Worm (Caenorhabditis elegans): Measurements from ENCODE around the gene Y45F3A.1.

The Y45F3A.1 gene

ce11 chrIII:10561904-10562303 lies at the start of gene Y45F3A.1:
Y45F3A.1 (minus strand) TSS chrIII:10561915.
- no peak for TF ChIP-seq zip-8 (tag; optimal IDR thresholded peaks at IDR 0.05)
- TF ChIP-seq unc-120 (tag; optimal IDR thresholded peaks at IDR 0.05; ENCODE audit: poor library complexity, severe bottlenecking), result no peak
- TF ChIP-seq hlh-1 (tag; optimal IDR thresholded peaks at IDR 0.05), result no peak
- TF ChIP-seq bed-3 (GFP tag; optimal IDR thresholded peaks at IDR 0.05), result no peak
- no peak for TF ChIP-seq drap-1 (GFP tag; optimal IDR thresholded peaks at IDR 0.05)
- TF ChIP-seq flh-1 (GFP tag; optimal IDR thresholded peaks at IDR 0.05), result no peak
- no peak for TF ChIP-seq ceh-43 (GFP tag; optimal IDR thresholded peaks at IDR 0.05)
- no peak for TF ChIP-seq sem-2 (GFP tag; optimal IDR thresholded peaks at IDR 0.05)
- TF ChIP-seq blmp-1 (tag; optimal IDR thresholded peaks at IDR 0.05), result no peak
- TF ChIP-seq mep-1 (tag; optimal IDR thresholded peaks at IDR 0.05), result no peak
- TF ChIP-seq ceh-83 (GFP tag; optimal IDR thresholded peaks at IDR 0.05), result no peak

ce11 chrIII:10608161-10608560 lies 46.4 kb upstream of the Y45F3A.1 start:
- TF ChIP-seq mls-2 (tag; optimal IDR thresholded peaks at IDR 0.05) (no peak), nhr-76 (tag; optimal IDR thresholded peaks at IDR 0.05) (no peak), elt-1 (tag; optimal IDR thresholded peaks at IDR 0.05; ENCODE audit: borderline replicate concordance, insufficient read depth) (no peak), ces-1 (GFP tag; optimal IDR thresholded peaks at IDR 0.05) (no peak), zip-8 (tag; optimal IDR thresholded peaks at IDR 0.05) (no peak), unc-62 (GFP tag; optimal IDR thresholded peaks at IDR 0.05) (no peak), ceh-83 (GFP tag; optimal IDR thresholded peaks at IDR 0.05) (no peak), sptf-1 (tag; optimal IDR thresholded peaks at IDR 0.05) (no peak), nhr-12 (tag; optimal IDR thresholded peaks at IDR 0.05) (no peak), bed-3 (GFP tag; optimal IDR thresholded peaks at IDR 0.05) (no peak), ham-2 (GFP tag; optimal IDR thresholded peaks at IDR 0.05) (no peak), drap-1 (GFP tag; optimal IDR thresholded peaks at IDR 0.05) (no peak), nhr-2 (tag; optimal IDR thresholded peaks at IDR 0.05) (no peak), lsy-2 (tag; optimal IDR thresholded peaks at IDR 0.05) (no peak), unc-120 (tag; optimal IDR thresholded peaks at IDR 0.05; ENCODE audit: poor library complexity, severe bottlenecking) (no peak), lin-13 (tag; optimal IDR thresholded peaks at IDR 0.05) (no peak), elt-3 (tag; optimal IDR thresholded peaks at IDR 0.05) (no peak)

DNA sequence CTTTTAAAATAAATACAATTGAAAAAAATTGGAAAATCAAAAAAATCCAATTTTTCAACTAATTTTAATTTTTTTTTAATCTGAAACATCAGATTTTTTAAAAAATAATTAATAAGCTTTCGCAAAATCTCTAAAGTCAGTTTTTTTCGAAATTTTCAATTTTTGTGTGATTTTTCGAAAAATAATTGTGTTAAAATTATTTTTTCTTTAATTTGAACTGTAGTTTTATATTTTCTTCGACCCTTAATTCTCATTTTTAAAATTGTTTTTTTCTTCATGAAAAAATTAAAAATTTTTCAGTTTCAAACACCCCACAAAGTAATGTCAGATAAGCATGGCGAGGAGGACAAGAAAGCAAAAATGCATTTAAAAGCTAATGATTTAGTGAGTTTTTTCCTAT lies 43.3 kb upstream of the Y45F3A.1 start, which contains the start of gene rabx-5:
Gene rabx-5 (plus strand): TSS at position 301 of the 400 bp plus-strand sequence.
- TF ChIP-seq unc-39 (tag; optimal IDR thresholded peaks at IDR 0.05), result no peak
- no peak for TF ChIP-seq nhr-2 (tag; optimal IDR thresholded peaks at IDR 0.05)
- TF ChIP-seq zip-8 (tag; optimal IDR thresholded peaks at IDR 0.05), result no peak
- TF ChIP-seq mls-2 (tag; optimal IDR thresholded peaks at IDR 0.05), result no peak
- no peak for TF ChIP-seq snpc-4 (tag; optimal IDR thresholded peaks at IDR 0.05)
- TF ChIP-seq pha-4 (tag; optimal IDR thresholded peaks at IDR 0.05), result no peak
- TF ChIP-seq hlh-1 (tag; optimal IDR thresholded peaks at IDR 0.05), result no peak

DNA sequence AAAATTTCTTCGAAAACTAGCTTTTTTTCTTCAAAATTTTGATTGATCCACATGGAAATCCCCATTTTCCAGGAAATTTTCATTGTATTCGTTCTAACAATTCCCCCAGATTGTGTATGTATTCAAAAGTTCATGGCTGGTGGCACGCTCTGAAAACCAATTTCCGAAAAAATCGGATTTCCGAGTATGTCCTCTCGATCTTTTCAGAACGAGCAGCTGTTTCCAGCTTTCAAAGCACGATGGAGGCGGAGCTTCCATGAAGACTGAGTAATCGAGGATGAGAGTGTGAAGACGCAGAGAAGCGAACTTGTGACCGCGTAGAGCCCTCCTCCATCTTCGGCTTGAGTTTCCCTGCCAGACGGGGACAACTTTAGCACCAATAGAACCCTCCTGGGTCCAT lies 42.6 kb upstream of the Y45F3A.1 start:
- TF ChIP-seq ham-2 (GFP tag; optimal IDR thresholded peaks at IDR 0.05) (no peak), ceh-39 (tag; optimal IDR thresholded peaks at IDR 0.05) (no peak), lin-13 (tag; optimal IDR thresholded peaks at IDR 0.05) (no peak), sem-2 (GFP tag; optimal IDR thresholded peaks at IDR 0.05) (no peak), tbx-8 (GFP tag; optimal IDR thresholded peaks at IDR 0.05) (no peak), nhr-2 (tag; optimal IDR thresholded peaks at IDR 0.05) (no peak), ceh-43 (GFP tag; optimal IDR thresholded peaks at IDR 0.05) (no peak), cnd-1 (tag; optimal IDR thresholded peaks at IDR 0.05) (no peak), elt-3 (tag; optimal IDR thresholded peaks at IDR 0.05) (no peak), flh-1 (GFP tag; optimal IDR thresholded peaks at IDR 0.05) (no peak), nhr-237 (tag; optimal IDR thresholded peaks at IDR 0.05) (no peak), sptf-1 (tag; optimal IDR thresholded peaks at IDR 0.05) (no peak)

DNA sequence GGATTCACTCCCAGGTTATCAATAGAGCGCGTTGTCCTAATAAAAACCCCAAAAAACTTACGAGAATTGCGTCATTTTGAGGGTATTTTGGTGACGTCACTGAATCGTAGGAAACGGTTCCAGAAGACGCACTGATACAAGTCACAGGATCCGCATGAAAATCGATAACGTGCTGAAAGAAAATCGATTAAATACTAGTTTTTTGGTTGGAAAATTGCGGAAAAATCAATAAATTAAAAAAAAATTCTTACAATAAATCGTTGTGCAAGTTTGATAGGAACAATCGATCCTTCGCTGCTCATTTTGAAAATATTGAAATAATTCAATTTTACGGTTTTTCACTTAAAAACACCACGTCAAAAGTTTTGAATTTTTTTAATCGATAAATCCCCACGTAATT lies 41.5 kb upstream of the Y45F3A.1 start, which contains the start of gene Y39A1A.2:
Gene Y39A1A.2 (minus strand): TSS at position 319 of the 400 bp plus-strand sequence.
- TF ChIP-seq lsy-2 (tag; optimal IDR thresholded peaks at IDR 0.05) (no peak), zip-8 (tag; optimal IDR thresholded peaks at IDR 0.05) (peak; percentile 76), nhr-28 (tag; optimal IDR thresholded peaks at IDR 0.05) (no peak)
